Worm (Caenorhabditis elegans): ENCODE measurements around the gene Y25C1A.8.

DNA sequence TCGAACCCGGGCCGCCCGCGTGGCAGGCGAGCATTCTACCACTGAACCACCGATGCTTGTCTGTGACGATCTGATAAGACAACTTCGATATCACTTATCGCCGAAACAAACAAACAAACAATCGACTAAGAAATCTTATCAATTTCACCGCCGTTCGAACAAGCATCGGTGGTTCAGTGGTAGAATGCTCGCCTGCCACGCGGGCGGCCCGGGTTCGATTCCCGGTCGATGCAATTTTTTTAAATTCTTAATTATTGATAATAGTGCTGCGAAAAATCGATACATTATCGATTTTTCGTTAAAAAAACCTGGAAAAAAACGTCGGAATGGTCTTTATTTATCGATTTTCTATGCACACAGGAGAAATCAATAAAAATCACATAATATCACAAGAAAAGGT lies 14.5 kb downstream of the Y25C1A.8 start:
- no peak for TF ChIP-seq fkh-10 (GFP tag; optimal IDR thresholded peaks at IDR 0.05)
- TF ChIP-seq pqm-1 (tag; optimal IDR thresholded peaks at IDR 0.05): no peak
- no peak for TF ChIP-seq nhr-28 (tag; optimal IDR thresholded peaks at IDR 0.05)
- no peak for TF ChIP-seq snu-23 (GFP tag; optimal IDR thresholded peaks at IDR 0.05)
- TF ChIP-seq ztf-4 (tag; optimal IDR thresholded peaks at IDR 0.05): no peak
- TF ChIP-seq elt-3 (tag; optimal IDR thresholded peaks at IDR 0.05): no peak
- peak; percentile 45 for TF ChIP-seq elt-2 (tag; optimal IDR thresholded peaks at IDR 0.05)
- TF ChIP-seq nhr-20 (tag; optimal IDR thresholded peaks at IDR 0.05): no peak
- TF ChIP-seq dsc-1 (tag; optimal IDR thresholded peaks at IDR 0.05): no peak
- TF ChIP-seq lir-3 (tag; optimal IDR thresholded peaks at IDR 0.05; ENCODE audit: poor library complexity): no peak

All from whole organism, L1 larva.